Fruit fly (Drosophila melanogaster): ENCODE measurements around the gene CG44325.

- no peak for TF ChIP-seq ttk (optimal IDR thresholded peaks at IDR 0.05)
- no peak for TF ChIP-seq insv (optimal IDR thresholded peaks at IDR 0.05)
- no peak for TF ChIP-seq Sin3A (optimal IDR thresholded peaks at IDR 0.05)
Observed at dm6 chrX:9047725-9048384, 30.4 kb downstream of the CG44325 start.

Data from Kc167 (cell line).